Worm (Caenorhabditis elegans) whole organism, mixed stage, embryonic: ENCODE data around the gene pals-39.

Source experiments
- blmp-1 ChIP-seq: fragments of 150-350 bp; optimal IDR thresholded peaks from 2 replicates; lab custom pipeline; 2014; ENCODE audit warnings: missing biosample characterization, missing genetic modification characterization
- ces-1 ChIP-seq: fragments of 150-350 bp; optimal IDR thresholded peaks from 2 replicates; lab custom pipeline; 2014; ENCODE audit warnings: missing biosample characterization, missing genetic modification reagents, missing genetic modification characterization
- elt-1 ChIP-seq: sonication (generic microtip); optimal IDR thresholded peaks from 2 replicates; lab custom pipeline; 2017; ENCODE audit warnings: missing genetic modification characterization, mild to moderate bottlenecking, missing compliant biosample characterization, antibody characterized with exemption, moderate library complexity, borderline replicate concordance; ENCODE audit not compliant: insufficient read depth
- elt-3 ChIP-seq: fragments of 150-350 bp; optimal IDR thresholded peaks from 2 replicates; lab custom pipeline; 2014; ENCODE audit warnings: missing biosample characterization, missing genetic modification characterization
- nhr-12 ChIP-seq: fragments of 150-350 bp; optimal IDR thresholded peaks from 2 replicates; lab custom pipeline; 2014; ENCODE audit warnings: missing biosample characterization, missing genetic modification characterization
- nhr-237 ChIP-seq: fragments of 150-350 bp; optimal IDR thresholded peaks from 2 replicates; lab custom pipeline; 2014; ENCODE audit warnings: missing biosample characterization, missing genetic modification characterization
- nhr-28 ChIP-seq: fragments of 150-350 bp; optimal IDR thresholded peaks from 2 replicates; lab custom pipeline; 2014; ENCODE audit warnings: missing biosample characterization, missing genetic modification characterization
- nhr-76 ChIP-seq: sonication (generic microtip); optimal IDR thresholded peaks from 2 replicates; lab custom pipeline; 2017; ENCODE audit warnings: missing biosample characterization, missing genetic modification characterization
- snpc-4 ChIP-seq: fragments of 150-350 bp; optimal IDR thresholded peaks from 2 replicates; lab custom pipeline; 2014; ENCODE audit warnings: missing biosample characterization, missing genetic modification characterization

DNA sequence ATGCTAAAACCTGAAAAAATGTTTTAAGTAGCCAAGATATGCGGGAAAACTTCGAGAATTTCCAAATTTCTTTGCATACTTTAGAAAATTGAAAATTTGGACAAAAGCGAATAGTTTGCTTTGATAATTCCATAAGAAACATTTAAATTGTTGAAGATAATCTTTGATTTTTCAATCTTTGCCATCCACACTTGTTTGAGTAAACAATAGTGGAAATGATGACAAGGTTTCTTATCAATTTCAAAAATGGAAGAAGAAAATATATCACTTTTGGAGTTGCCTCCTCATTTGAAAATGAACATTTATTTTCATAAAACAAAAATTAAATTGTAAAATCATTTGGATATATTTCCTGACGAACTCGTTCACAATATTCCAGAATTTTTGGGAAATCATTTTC is 29.3 kb downstream of the pals-39 start:
- TF ChIP-seq nhr-76 (tag; lab: Kevin White, UChicago) = no peak
- TF ChIP-seq elt-3 (tag; lab: Kevin White, UChicago) = no peak
- TF ChIP-seq nhr-28 (tag; lab: Kevin White, UChicago) = no peak
- no peak for TF ChIP-seq snpc-4 (tag; lab: Kevin White, UChicago)
- TF ChIP-seq nhr-237 (tag; lab: Kevin White, UChicago) = no peak
- no peak for TF ChIP-seq blmp-1 (tag; lab: Kevin White, UChicago)
- TF ChIP-seq nhr-12 (tag; lab: Kevin White, UChicago) = no peak
- TF ChIP-seq ces-1 = no peak
- TF ChIP-seq elt-1 (tag; lab: Kevin White, UChicago) = no peak
